Worm (Caenorhabditis elegans) whole organism, mixed stage, embryonic: ENCODE results near the gene T04B2.7.

Experiments
- M03D4.4 ChIP-seq: sonication (generic microtip); optimal IDR thresholded peaks from 2 replicates; lab custom pipeline; 2017; ENCODE audit warnings: mild to moderate bottlenecking, missing genetic modification characterization, missing compliant biosample characterization
- ceh-39 ChIP-seq: fragments of 150-350 bp; optimal IDR thresholded peaks from 2 replicates; lab custom pipeline; 2014; ENCODE audit warnings: missing biosample characterization, missing genetic modification characterization
- cnd-1 ChIP-seq: fragments of 200-800 bp; sonication (Bioruptor generic); optimal IDR thresholded peaks from 2 replicates; lab custom pipeline; 2018; ENCODE audit warnings: mild to moderate bottlenecking, missing genetic modification characterization, missing compliant biosample characterization
- elt-3 ChIP-seq: fragments of 150-350 bp; optimal IDR thresholded peaks from 2 replicates; lab custom pipeline; 2014; ENCODE audit warnings: missing biosample characterization, missing genetic modification characterization
- mep-1 ChIP-seq: fragments of 150-350 bp; optimal IDR thresholded peaks from 2 replicates; lab custom pipeline; 2017; ENCODE audit warnings: missing biosample characterization, missing genetic modification reagents, missing genetic modification characterization, inconsistent platforms

DNA sequence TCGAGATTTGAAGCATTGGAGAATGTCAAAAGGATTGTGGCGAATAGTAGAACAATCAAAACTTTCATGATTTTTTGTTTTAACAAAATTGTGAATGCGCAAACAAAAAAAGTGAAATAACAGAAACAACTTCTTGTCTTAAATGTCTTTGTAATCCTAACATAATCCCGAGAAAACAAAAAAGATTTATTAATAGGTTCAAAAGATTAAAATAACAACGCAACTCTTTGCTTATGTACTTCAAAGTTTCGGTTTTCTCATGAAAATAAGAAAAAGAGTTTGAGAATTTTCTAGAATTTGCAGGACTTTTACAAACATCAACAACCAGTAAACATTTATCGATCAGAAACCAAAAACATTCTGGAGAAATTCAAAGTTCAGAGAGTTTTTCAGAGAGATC lies 33.7 kb upstream of the T04B2.7 start, which contains the start of gene ttr-39:
- TF ChIP-seq elt-3 (tag; lab: Kevin White, UChicago), result no peak
- TF ChIP-seq cnd-1 (tag; lab: Kevin White, UChicago), result no peak
- no peak for TF ChIP-seq mep-1 (tag; lab: Kevin White, UChicago)
- TF ChIP-seq M03D4.4 (tag; lab: Kevin White, UChicago), result no peak
- no peak for TF ChIP-seq ceh-39 (tag; lab: Kevin White, UChicago)
